Worm (Caenorhabditis elegans): Measurements from ENCODE around the gene rsef-1.

Gene rsef-1

DNA sequence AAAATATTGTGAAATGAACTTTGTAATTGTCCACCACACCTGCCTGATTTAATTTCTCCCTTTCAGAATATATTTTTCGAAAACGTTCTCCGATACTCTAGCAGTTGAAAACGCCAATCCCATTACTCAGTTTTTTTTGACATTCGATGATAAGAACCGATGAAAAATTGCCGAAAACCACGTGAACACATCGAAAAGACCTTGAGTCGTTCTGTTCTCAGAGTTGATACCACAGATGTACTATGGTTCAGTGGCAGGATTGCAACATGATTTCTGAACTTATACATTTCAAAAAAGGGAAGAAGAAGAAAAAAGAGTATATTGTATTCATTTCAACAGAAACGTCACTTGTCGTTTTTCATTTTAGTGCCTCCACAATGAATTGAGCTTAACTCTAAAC, 39.2 kb downstream of the rsef-1 start:
- TF ChIP-seq snpc-4 (tag; optimal IDR thresholded peaks at IDR 0.05) (no peak), sma-9 (GFP tag; optimal IDR thresholded peaks at IDR 0.05) (peak; percentile 17), sma-9 (tag; optimal IDR thresholded peaks at IDR 0.05) (no peak)

DNA sequence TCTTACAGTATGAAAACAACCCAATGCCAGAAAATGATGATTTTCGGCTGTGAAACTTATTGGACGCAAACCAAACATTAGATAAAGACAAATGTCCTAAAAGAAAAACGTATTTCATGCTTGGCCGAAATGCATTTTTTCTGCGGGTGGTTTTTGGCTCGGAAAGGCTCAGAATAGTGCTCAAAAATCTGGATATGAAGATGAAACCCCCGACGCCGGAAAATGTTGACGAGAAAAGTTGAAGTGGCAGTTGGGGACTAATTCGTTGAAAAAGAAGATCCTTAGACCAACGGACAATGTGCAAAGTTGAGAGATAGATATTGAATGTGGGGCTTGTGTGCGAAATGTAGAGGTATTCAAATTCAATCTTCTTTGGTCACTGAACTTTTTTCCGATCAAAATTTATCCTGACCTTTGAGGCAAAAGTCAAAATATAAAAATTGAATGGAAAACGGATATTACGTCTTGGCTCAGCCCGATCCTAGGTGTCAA, 40.6 kb downstream of the rsef-1 start, which contains the start of gene flp-18:
TSS of gene flp-18 (minus strand) at position 51 of the 492 bp plus-strand sequence.
- TF ChIP-seq nhr-11 (tag; optimal IDR thresholded peaks at IDR 0.05) = no peak
- no peak for TF ChIP-seq mbf-1 (tag; optimal IDR thresholded peaks at IDR 0.05)
- TF ChIP-seq lsy-2 (tag; optimal IDR thresholded peaks at IDR 0.05) = no peak
- no peak for TF ChIP-seq lin-13 (GFP tag; optimal IDR thresholded peaks at IDR 0.05)
- TF ChIP-seq ZK546.5 (tag; optimal IDR thresholded peaks at IDR 0.05) = no peak
- TF ChIP-seq blmp-1 (tag; optimal IDR thresholded peaks at IDR 0.05; ENCODE audit: insufficient read depth) = no peak
- TF ChIP-seq nhr-25 (tag; optimal IDR thresholded peaks at IDR 0.05) = no peak
- no peak for TF ChIP-seq nhr-21 (tag; optimal IDR thresholded peaks at IDR 0.05)
- no peak for TF ChIP-seq lin-11 (tag; optimal IDR thresholded peaks at IDR 0.05)
- TF ChIP-seq peb-1 (tag; optimal IDR thresholded peaks at IDR 0.05) = no peak
- TF ChIP-seq unc-62 (GFP tag; optimal IDR thresholded peaks at IDR 0.05) = no peak
- no peak for TF ChIP-seq mab-5 (tag; optimal IDR thresholded peaks at IDR 0.05)
- no peak for TF ChIP-seq unc-55 (GFP tag; optimal IDR thresholded peaks at IDR 0.05)

DNA sequence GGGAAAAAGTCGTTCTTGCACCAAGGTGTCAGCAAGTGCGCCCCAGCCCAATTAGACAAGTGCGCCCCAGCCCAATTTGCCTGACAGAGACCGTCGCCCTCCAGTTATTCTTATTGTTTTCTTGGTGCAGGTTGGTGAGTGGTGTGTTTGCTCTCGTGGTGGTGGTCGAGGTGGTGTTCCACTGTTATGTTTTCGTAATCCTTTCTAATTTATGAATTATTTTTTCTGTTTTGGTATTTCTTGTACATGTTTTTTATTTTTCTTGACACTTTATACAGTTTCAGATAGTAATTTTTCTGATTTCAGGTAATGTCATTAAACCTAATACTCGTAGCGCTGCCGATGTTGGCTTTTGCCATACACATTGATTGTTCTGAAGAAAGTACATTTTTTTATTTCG, 50.0 kb downstream of the rsef-1 start, which contains the start of gene Y48D7A.1:
TSS of gene Y48D7A.1 (plus strand) at position 301 of the 400 bp plus-strand sequence.
- TF ChIP-seq nhr-129 (tag; optimal IDR thresholded peaks at IDR 0.05) (no peak), alr-1 (tag; optimal IDR thresholded peaks at IDR 0.05) (no peak), nhr-25 (tag; optimal IDR thresholded peaks at IDR 0.05) (no peak), elt-1 (tag; optimal IDR thresholded peaks at IDR 0.05) (no peak), lin-39 (tag; optimal IDR thresholded peaks at IDR 0.05) (no peak), egl-27 (tag; optimal IDR thresholded peaks at IDR 0.05) (no peak), ceh-82 (tag; optimal IDR thresholded peaks at IDR 0.05) (no peak), C34F6.9 (tag; optimal IDR thresholded peaks at IDR 0.05) (no peak), ztf-4 (tag; optimal IDR thresholded peaks at IDR 0.05) (no peak), ztf-1 (GFP tag; conservative IDR thresholded peaks at IDR 0.05) (no peak), nhr-237 (tag; optimal IDR thresholded peaks at IDR 0.05) (no peak), lin-11 (tag; optimal IDR thresholded peaks at IDR 0.05) (no peak), ZK546.5 (tag; optimal IDR thresholded peaks at IDR 0.05) (no peak), mdl-1 (tag; optimal IDR thresholded peaks at IDR 0.05) (no peak), nhr-11 (tag; optimal IDR thresholded peaks at IDR 0.05) (no peak), mbf-1 (tag; optimal IDR thresholded peaks at IDR 0.05) (no peak), ceh-16 (tag; optimal IDR thresholded peaks at IDR 0.05) (no peak), nhr-23 (tag; optimal IDR thresholded peaks at IDR 0.05) (no peak), unc-39 (tag; optimal IDR thresholded peaks at IDR 0.05) (no peak)
